Fruit fly (Drosophila melanogaster) whole organism, embryonic: Measurements from ENCODE around the gene side-IV.
A peak's percentile ranks its signal among the peaks of the same experiment; 100 is the strongest.

ENCODE experiments used
- B-H2 ChIP-seq: fragments of 200-800 bp; sonication (Bioruptor generic); optimal IDR thresholded peaks from 2 replicates; lab custom pipeline; 2018; ENCODE audit warnings: missing biosample characterization, mild to moderate bottlenecking, missing genetic modification characterization
- Bgb ChIP-seq: fragments of 200-800 bp; sonication (Bioruptor generic); IDR thresholded peaks from 2 replicates; pipeline ENCODE4 v1.3.6; 2022; ENCODE audit warnings: missing biosample characterization, missing genetic modification characterization; ENCODE audit not compliant: partially characterized antibody
- CG11247 ChIP-seq: fragments of 200-800 bp; sonication (Bioruptor generic); IDR thresholded peaks from 2 replicates; pipeline ENCODE4 v1.3.6; 2022; ENCODE audit warnings: missing biosample characterization, missing genetic modification characterization
- CG13296 ChIP-seq: fragments of 200-800 bp; sonication (Bioruptor generic); optimal IDR thresholded peaks from 3 replicates; lab custom pipeline; 2018; ENCODE audit warnings: missing biosample characterization, mild to moderate bottlenecking, missing genetic modification characterization
- CG13894 ChIP-seq: fragments of 200-800 bp; sonication (Bioruptor generic); optimal IDR thresholded peaks from 3 replicates; lab custom pipeline; 2018; ENCODE audit warnings: missing biosample characterization, mild to moderate bottlenecking, missing genetic modification characterization, moderate library complexity
- CG15011 ChIP-seq: fragments of 200-800 bp; sonication (Bioruptor generic); optimal IDR thresholded peaks from 3 replicates; lab custom pipeline; 2018; ENCODE audit warnings: missing biosample characterization, mild to moderate bottlenecking, missing genetic modification characterization
- CG15601 ChIP-seq: fragments of 200-800 bp; sonication (Bioruptor generic); optimal IDR thresholded peaks from 3 replicates; lab custom pipeline; 2019; ENCODE audit warnings: missing biosample characterization, mild to moderate bottlenecking, missing genetic modification characterization, moderate library complexity
- CG1602 ChIP-seq: fragments of 200-800 bp; sonication (Bioruptor generic); optimal IDR thresholded peaks from 3 replicates; lab custom pipeline; 2016; ENCODE audit warnings: missing biosample characterization, missing genetic modification characterization
- CG17361 ChIP-seq: fragments of 200-800 bp; sonication (Bioruptor generic); IDR thresholded peaks from 3 replicates; pipeline ENCODE4 v1.3.6; 2022; ENCODE audit warnings: missing biosample characterization, missing genetic modification characterization
- CG17802 ChIP-seq: fragments of 200-800 bp; sonication (Bioruptor generic); optimal IDR thresholded peaks from 2 replicates; lab custom pipeline; 2018; ENCODE audit warnings: missing biosample characterization, mild to moderate bottlenecking, missing genetic modification characterization, moderate library complexity
- CG17829 ChIP-seq: fragments of 200-800 bp; optimal IDR thresholded peaks from 2 replicates; lab custom pipeline; 2019; ENCODE audit warnings: missing biosample characterization, mild to moderate bottlenecking, missing genetic modification characterization, moderate library complexity
- CG1792 ChIP-seq: fragments of 200-800 bp; sonication (Bioruptor generic); optimal IDR thresholded peaks from 2 replicates; lab custom pipeline; 2016; ENCODE audit warnings: missing biosample characterization, missing genetic modification characterization
- CG1832 ChIP-seq: fragments of 200-800 bp; sonication (Bioruptor generic); optimal IDR thresholded peaks from 2 replicates; lab custom pipeline; 2017; ENCODE audit warnings: missing biosample characterization, mild to moderate bottlenecking, missing genetic modification characterization, inconsistent platforms
- CG2116 ChIP-seq: fragments of 200-800 bp; sonication (Bioruptor generic); optimal IDR thresholded peaks from 3 replicates; lab custom pipeline; 2018; ENCODE audit warnings: missing biosample characterization, mild to moderate bottlenecking, missing genetic modification characterization
- CG30403 ChIP-seq: fragments of 200-800 bp; sonication (Bioruptor generic); optimal IDR thresholded peaks from 3 replicates; lab custom pipeline; 2016; ENCODE audit warnings: missing biosample characterization, missing genetic modification characterization
- CG3995 ChIP-seq: fragments of 200-800 bp; sonication (Bioruptor generic); optimal IDR thresholded peaks from 3 replicates; lab custom pipeline; 2016; ENCODE audit warnings: missing biosample characterization, missing genetic modification characterization
- CG6765 ChIP-seq: fragments of 200-800 bp; sonication (Bioruptor generic); optimal IDR thresholded peaks from 3 replicates; lab custom pipeline; 2017; ENCODE audit warnings: missing biosample characterization, mild to moderate bottlenecking, missing genetic modification characterization
- CG8359 ChIP-seq: fragments of 200-800 bp; sonication (Bioruptor generic); optimal IDR thresholded peaks from 2 replicates; lab custom pipeline; 2017; ENCODE audit warnings: missing biosample characterization, mild to moderate bottlenecking, missing genetic modification characterization, borderline replicate concordance
- CG8478 ChIP-seq: fragments of >200 bp; optimal IDR thresholded peaks from 2 replicates; lab custom pipeline; 2018
- CG9797 ChIP-seq: fragments of 200-800 bp; sonication (Bioruptor generic); optimal IDR thresholded peaks from 3 replicates; lab custom pipeline; 2018; ENCODE audit warnings: missing biosample characterization, mild to moderate bottlenecking, missing genetic modification characterization
- CG9817 ChIP-seq: fragments of 200-800 bp; sonication (Bioruptor generic); optimal IDR thresholded peaks from 2 replicates; lab custom pipeline; 2018; ENCODE audit warnings: missing biosample characterization, mild to moderate bottlenecking, missing genetic modification characterization, moderate library complexity
- CkIIα-i1 ChIP-seq: fragments of 200-800 bp; sonication (Bioruptor generic); IDR thresholded peaks from 2 replicates; pipeline ENCODE4 v1.3.6; 2022; ENCODE audit warnings: missing biosample characterization, missing genetic modification characterization
- Dref ChIP-seq: fragments of 200-800 bp; sonication (Bioruptor generic); IDR thresholded peaks from 2 replicates; pipeline ENCODE4 v1.3.6; 2022; ENCODE audit warnings: missing biosample characterization, missing genetic modification characterization
- Fer3 ChIP-seq: fragments of 200-800 bp; sonication (Bioruptor generic); optimal IDR thresholded peaks from 2 replicates; lab custom pipeline; 2018; ENCODE audit warnings: missing biosample characterization, mild to moderate bottlenecking, missing genetic modification characterization, moderate library complexity
- H2.0 ChIP-seq: fragments of 200-800 bp; sonication (Bioruptor generic); IDR thresholded peaks from 2 replicates; pipeline ENCODE4 v1.3.6; 2022; ENCODE audit warnings: missing biosample characterization, missing genetic modification characterization
- Hand ChIP-seq: fragments of 200-800 bp; sonication (Bioruptor generic); optimal IDR thresholded peaks from 2 replicates; lab custom pipeline; 2017; ENCODE audit warnings: mild to moderate bottlenecking, missing biosample characterization, missing genetic modification reagents, missing genetic modification characterization
- Hr39 ChIP-seq: fragments of >200 bp; optimal IDR thresholded peaks from 2 replicates; lab custom pipeline; 2017
- Hr51 ChIP-seq, 2 experiments: fragments of 200-800 bp; sonication (Bioruptor generic); optimal IDR thresholded peaks; 2 replicates in 1 of 2; 3 replicates in 1 of 2; lab custom pipeline; 2016 to 2018; ENCODE audit warnings: missing biosample characterization in 2 of 2, missing genetic modification characterization in 2 of 2, mild to moderate bottlenecking in 1 of 2, moderate library complexity in 1 of 2
- Mes4 ChIP-seq: fragments of 200-800 bp; sonication (Bioruptor generic); optimal IDR thresholded peaks from 2 replicates; lab custom pipeline; 2016; ENCODE audit warnings: missing biosample characterization, missing genetic modification characterization
- Myb ChIP-seq: fragments of 200-800 bp; sonication (Bioruptor generic); optimal IDR thresholded peaks from 2 replicates; lab custom pipeline; 2016; ENCODE audit warnings: missing biosample characterization, missing genetic modification characterization
- NK7.1 ChIP-seq: fragments of 200-800 bp; sonication (Bioruptor generic); optimal IDR thresholded peaks from 3 replicates; lab custom pipeline; 2016; ENCODE audit warnings: missing biosample characterization, missing genetic modification characterization
- Optix ChIP-seq: fragments of 200-800 bp; sonication (Bioruptor generic); IDR thresholded peaks from 3 replicates; pipeline ENCODE4 v1.3.6; 2022; ENCODE audit warnings: missing biosample characterization, missing genetic modification characterization
- PHDP ChIP-seq: fragments of 200-800 bp; sonication (Bioruptor generic); optimal IDR thresholded peaks from 3 replicates; lab custom pipeline; 2018; ENCODE audit warnings: missing biosample characterization, mild to moderate bottlenecking, missing genetic modification characterization, moderate library complexity
- Rx ChIP-seq: fragments of 200-800 bp; sonication (Bioruptor generic); IDR thresholded peaks from 2 replicates; pipeline ENCODE4 v1.3.6; 2022; ENCODE audit warnings: missing biosample characterization, missing genetic modification characterization
- Scr ChIP-seq: fragments of 200-800 bp; sonication (Bioruptor generic); IDR thresholded peaks from 2 replicates; pipeline ENCODE4 v1.3.6; 2022; ENCODE audit warnings: missing biosample characterization, missing genetic modification characterization; ENCODE audit not compliant: partially characterized antibody
- Ssrp ChIP-seq: fragments of 200-800 bp; sonication (Bioruptor generic); optimal IDR thresholded peaks from 2 replicates; lab custom pipeline; 2018; ENCODE audit warnings: missing biosample characterization, mild to moderate bottlenecking, missing genetic modification characterization, moderate library complexity
- ap ChIP-seq: fragments of 200-800 bp; sonication (Bioruptor generic); IDR thresholded peaks from 2 replicates; pipeline ENCODE4 v1.3.6; 2022; ENCODE audit warnings: missing biosample characterization, missing genetic modification characterization
- bbx ChIP-seq: fragments of 200-800 bp; sonication (Bioruptor generic); IDR thresholded peaks from 2 replicates; pipeline ENCODE4 v1.3.6; 2022; ENCODE audit warnings: missing biosample characterization, missing genetic modification characterization; ENCODE audit not compliant: partially characterized antibody
- bigmax ChIP-seq: fragments of 200-800 bp; sonication (Bioruptor generic); optimal IDR thresholded peaks from 2 replicates; lab custom pipeline; 2018; ENCODE audit warnings: missing biosample characterization, mild to moderate bottlenecking, missing genetic modification characterization
- dimm ChIP-seq: fragments of 200-800 bp; sonication (Bioruptor generic); IDR thresholded peaks from 2 replicates; pipeline ENCODE4 v1.3.6; 2022; ENCODE audit warnings: missing biosample characterization, missing genetic modification characterization
- disco-r ChIP-seq: fragments of 200-800 bp; sonication (Bioruptor generic); optimal IDR thresholded peaks from 2 replicates; lab custom pipeline; 2016; ENCODE audit warnings: missing biosample characterization, missing genetic modification characterization
- fru ChIP-seq: fragments of >200 bp; optimal IDR thresholded peaks from 2 replicates; lab custom pipeline; 2017
- h ChIP-seq: fragments of >200 bp; optimal IDR thresholded peaks from 2 replicates; lab custom pipeline; 2017
- hth ChIP-seq: fragments of >200 bp; optimal IDR thresholded peaks from 2 replicates; lab custom pipeline; 2017; ENCODE audit warnings: inconsistent platforms
- klu ChIP-seq: fragments of 200-800 bp; sonication (Bioruptor generic); IDR thresholded peaks from 2 replicates; pipeline ENCODE4 v1.3.6; 2022; ENCODE audit warnings: missing biosample characterization, missing genetic modification characterization
- oc ChIP-seq: fragments of 200-800 bp; sonication (Bioruptor generic); optimal IDR thresholded peaks from 2 replicates; lab custom pipeline; 2018; ENCODE audit warnings: missing biosample characterization, mild to moderate bottlenecking, missing genetic modification characterization, moderate library complexity
- ranshi ChIP-seq: fragments of 200-800 bp; sonication (Bioruptor generic); IDR thresholded peaks from 2 replicates; pipeline ENCODE4 v1.3.6; 2022; ENCODE audit warnings: missing biosample characterization, missing genetic modification characterization
- salm ChIP-seq: fragments of 200-800 bp; sonication (Bioruptor generic); optimal IDR thresholded peaks from 2 replicates; lab custom pipeline; 2018; ENCODE audit warnings: missing biosample characterization, mild to moderate bottlenecking, missing genetic modification characterization
- sens ChIP-seq: fragments of 200-800 bp; sonication (Bioruptor generic); peaks from one replicate; lab custom pipeline; 2016; ENCODE audit warnings: missing biosample characterization, missing genetic modification characterization
- slbo ChIP-seq: fragments of 200-800 bp; sonication (Bioruptor generic); IDR thresholded peaks from 2 replicates; pipeline ENCODE4 v1.3.6; 2022; ENCODE audit warnings: missing biosample characterization, missing genetic modification characterization
- tio ChIP-seq: fragments of 200-800 bp; sonication (Bioruptor generic); optimal IDR thresholded peaks from 2 replicates; lab custom pipeline; 2017; ENCODE audit warnings: missing biosample characterization, missing genetic modification characterization, inconsistent platforms
- wdn ChIP-seq: fragments of 200-800 bp; sonication (Bioruptor generic); IDR thresholded peaks from 2 replicates; pipeline ENCODE4 v1.3.6; 2022; ENCODE audit warnings: missing biosample characterization, missing genetic modification characterization
- z ChIP-seq: fragments of 200-800 bp; sonication (Bioruptor generic); IDR thresholded peaks from 3 replicates; pipeline ENCODE4 v1.3.6; 2022; ENCODE audit warnings: missing biosample characterization, missing genetic modification characterization

Gene side-IV

dm6 chr3R:13446489-13446888 is 3.9 kb upstream of the side-IV start (continued):
- TF ChIP-seq CG2116 (GFP tag; lab: Kevin White, UChicago) (no peak), B-H2 (no peak), Ssrp (tag; lab: Kevin White, UChicago) (peak; percentile 51), Hand (GFP tag; lab: Kevin White, UChicago) (no peak), z (GFP tag; lab: Robert Waterston, UW) (no peak), ap (GFP tag; lab: Robert Waterston, UW) (no peak), dimm (GFP tag; lab: Robert Waterston, UW) (no peak), H2.0 (GFP tag; lab: Robert Waterston, UW) (no peak), NK7.1 (GFP tag; lab: Kevin White, UChicago) (no peak), Dref (GFP tag; lab: Robert Waterston, UW) (no peak), CkIIα-i1 (GFP tag; lab: Robert Waterston, UW) (no peak), CG9817 (peak; percentile 15), sens (GFP tag; lab: Kevin White, UChicago) (peak; percentile 68), Optix (no peak), ranshi (peak; percentile 43; the same call in 1 of the 2 replicates), CG1792 (GFP tag; lab: Kevin White, UChicago) (no peak), CG17829 (tag; lab: Kevin White, UChicago) (peak; percentile 61), Bgb (GFP tag; lab: Robert Waterston, UW) (no peak), bbx (GFP tag; lab: Robert Waterston, UW) (no peak), tio (peak; percentile 43)

dm6 chr3R:13448354-13448753 is 2.0 kb upstream of the side-IV start:
- TF ChIP-seq Myb (GFP tag; lab: Kevin White, UChicago), result no peak
- TF ChIP-seq CG11247 (GFP tag; lab: Robert Waterston, UW), result no peak
- peak; percentile 19 for TF ChIP-seq oc
- peak; percentile 22 for TF ChIP-seq CG8359 (GFP tag; lab: Kevin White, UChicago)
- no peak for TF ChIP-seq h
- no peak for TF ChIP-seq Scr (GFP tag; lab: Robert Waterston, UW)
- TF ChIP-seq hth, result no peak
- no peak for TF ChIP-seq Fer3 (tag; lab: Kevin White, UChicago)
- no peak for TF ChIP-seq CG8478 (lab: Kevin White, UChicago)
- TF ChIP-seq CG3995 (GFP tag; lab: Kevin White, UChicago), result no peak
- TF ChIP-seq CG17361, result peak; percentile 58
- TF ChIP-seq slbo (GFP tag; lab: Robert Waterston, UW), result no peak
- TF ChIP-seq CG17802 (tag; lab: Kevin White, UChicago), result no peak
- TF ChIP-seq CG15011, result no peak
- TF ChIP-seq Bgb (GFP tag; lab: Robert Waterston, UW), result no peak
- no peak for TF ChIP-seq salm (tag; lab: Kevin White, UChicago)
- no peak for TF ChIP-seq CG9797
- no peak for TF ChIP-seq fru (lab: Kevin White, UChicago)
- TF ChIP-seq CG30403 (GFP tag; lab: Kevin White, UChicago), result peak; percentile 1
- no peak for TF ChIP-seq CG6765
- TF ChIP-seq Hr51 (GFP tag; optimal IDR thresholded peaks at IDR 0.05; lab: Kevin White, UChicago), result no peak
- TF ChIP-seq Rx (GFP tag; lab: Robert Waterston, UW), result no peak
- TF ChIP-seq CG1602 (GFP tag; lab: Kevin White, UChicago), result peak; percentile 21
- TF ChIP-seq disco-r (GFP tag; lab: Kevin White, UChicago), result no peak
- TF ChIP-seq Hr39 (lab: Kevin White, UChicago), result no peak
- peak; percentile 13 for TF ChIP-seq tio
- peak; percentile 27 for TF ChIP-seq Mes4 (GFP tag; lab: Kevin White, UChicago)
- TF ChIP-seq bigmax (GFP tag; lab: Kevin White, UChicago), result no peak
- peak; percentile 32 for TF ChIP-seq PHDP
- TF ChIP-seq CG13894 (tag; lab: Kevin White, UChicago), result no peak
- TF ChIP-seq CG13296 (GFP tag; lab: Kevin White, UChicago), result no peak
- no peak for TF ChIP-seq wdn
- peak; percentile 51 for TF ChIP-seq CG15601 (tag; lab: Kevin White, UChicago)
- TF ChIP-seq CG1832 (GFP tag; lab: Kevin White, UChicago), result no peak
- TF ChIP-seq klu (GFP tag; lab: Robert Waterston, UW), result no peak
